Worm (Caenorhabditis elegans): Measurements from ENCODE around the gene T14G12.6.

T14G12.6 gene

ce11 chrX:3768717-3769116 is 9.5 kb upstream of the T14G12.6 start, which contains the start of gene F47B7.5:
Gene F47B7.5 (minus strand): TSS chrX:3768817.
- TF ChIP-seq ztf-11 (tag; optimal IDR thresholded peaks at IDR 0.05) (no peak), aly-2 (tag; optimal IDR thresholded peaks at IDR 0.05) (no peak), skn-1 (tag; optimal IDR thresholded peaks at IDR 0.05) (no peak), nhr-129 (tag; optimal IDR thresholded peaks at IDR 0.05) (no peak), nhr-6 (tag; optimal IDR thresholded peaks at IDR 0.05) (no peak), ztf-1 (GFP tag; conservative IDR thresholded peaks at IDR 0.05) (no peak), crh-2 (tag; optimal IDR thresholded peaks at IDR 0.05) (no peak), fos-1 (tag; optimal IDR thresholded peaks at IDR 0.05) (no peak), nhr-237 (tag; optimal IDR thresholded peaks at IDR 0.05) (no peak), ceh-16 (tag; optimal IDR thresholded peaks at IDR 0.05) (no peak)

ce11 chrX:3766552-3766951 is 7.3 kb upstream of the T14G12.6 start, which contains the start of gene F47B7.4:
Gene F47B7.4 (minus strand): TSS chrX:3766652.
- TF ChIP-seq elt-3 (tag; optimal IDR thresholded peaks at IDR 0.05) = no peak
- TF ChIP-seq C34F6.9 (tag; optimal IDR thresholded peaks at IDR 0.05) = no peak
- TF ChIP-seq mab-5 (tag; optimal IDR thresholded peaks at IDR 0.05) = no peak
- TF ChIP-seq ztf-4 (tag; optimal IDR thresholded peaks at IDR 0.05) = no peak
- no peak for TF ChIP-seq mdl-1 (tag; optimal IDR thresholded peaks at IDR 0.05)
- TF ChIP-seq unc-39 (tag; optimal IDR thresholded peaks at IDR 0.05) = no peak
- TF ChIP-seq nhr-237 (tag; optimal IDR thresholded peaks at IDR 0.05) = no peak
- TF ChIP-seq gmeb-1 (tag; optimal IDR thresholded peaks at IDR 0.05) = no peak
- TF ChIP-seq peb-1 (tag; optimal IDR thresholded peaks at IDR 0.05) = no peak
- no peak for TF ChIP-seq ceh-16 (tag; optimal IDR thresholded peaks at IDR 0.05)
- no peak for TF ChIP-seq nhr-10 (tag; optimal IDR thresholded peaks at IDR 0.05)
- TF ChIP-seq R02D3.7 (tag; optimal IDR thresholded peaks at IDR 0.05) = no peak
- no peak for TF ChIP-seq nhr-21 (tag; optimal IDR thresholded peaks at IDR 0.05)
- TF ChIP-seq ZK546.5 (tag; optimal IDR thresholded peaks at IDR 0.05) = no peak
- TF ChIP-seq lin-11 (tag; optimal IDR thresholded peaks at IDR 0.05) = no peak
- TF ChIP-seq lin-13 (GFP tag; optimal IDR thresholded peaks at IDR 0.05) = no peak

ce11 chrX:3764295-3764694 is 5.0 kb upstream of the T14G12.6 start, which contains the start of gene F47B7.3:
Gene F47B7.3 (minus strand): TSS chrX:3764395.
- TF ChIP-seq R02D3.7 (tag; optimal IDR thresholded peaks at IDR 0.05) (no peak), mab-5 (tag; optimal IDR thresholded peaks at IDR 0.05) (no peak), unc-62 (GFP tag; optimal IDR thresholded peaks at IDR 0.05) (no peak), nhr-10 (tag; optimal IDR thresholded peaks at IDR 0.05) (no peak), ama-1 (optimal IDR thresholded peaks at IDR 0.05) (no peak), zag-1 (tag; optimal IDR thresholded peaks at IDR 0.05) (no peak), sma-3 (GFP tag; optimal IDR thresholded peaks at IDR 0.05) (no peak), elt-1 (tag; optimal IDR thresholded peaks at IDR 0.05) (no peak)

ce11 chrX:3762410-3762809 is 3.2 kb upstream of the T14G12.6 start, which contains the start of gene T14G12.11:
Gene T14G12.11 (minus strand): TSS chrX:3762547.
- TF ChIP-seq unc-62 (GFP tag; optimal IDR thresholded peaks at IDR 0.05) (no peak), snpc-4 (tag; optimal IDR thresholded peaks at IDR 0.05) (no peak), sma-9 (GFP tag; optimal IDR thresholded peaks at IDR 0.05) (no peak), sma-9 (tag; optimal IDR thresholded peaks at IDR 0.05) (no peak), nhr-21 (tag; optimal IDR thresholded peaks at IDR 0.05) (no peak), ztf-1 (GFP tag; conservative IDR thresholded peaks at IDR 0.05) (no peak), nhr-25 (tag; optimal IDR thresholded peaks at IDR 0.05) (no peak), unc-55 (GFP tag; optimal IDR thresholded peaks at IDR 0.05) (no peak), nhr-23 (tag; optimal IDR thresholded peaks at IDR 0.05) (no peak), nhr-12 (tag; optimal IDR thresholded peaks at IDR 0.05) (no peak), nhr-129 (tag; optimal IDR thresholded peaks at IDR 0.05) (no peak), dmd-4 (tag; optimal IDR thresholded peaks at IDR 0.05) (no peak), lin-13 (GFP tag; optimal IDR thresholded peaks at IDR 0.05) (no peak)

ce11 chrX:3759820-3760219 is 575 bp upstream of the T14G12.6 start:
- TF ChIP-seq nhr-25 (tag; optimal IDR thresholded peaks at IDR 0.05) (no peak), ama-1 (optimal IDR thresholded peaks at IDR 0.05) (no peak), Y55F3AM.14 (GFP tag; optimal IDR thresholded peaks at IDR 0.05) (no peak), sem-4 (tag; optimal IDR thresholded peaks at IDR 0.05) (no peak), mab-5 (tag; optimal IDR thresholded peaks at IDR 0.05) (no peak), sma-9 (GFP tag; optimal IDR thresholded peaks at IDR 0.05) (no peak), sma-9 (tag; optimal IDR thresholded peaks at IDR 0.05) (no peak), lsy-2 (tag; optimal IDR thresholded peaks at IDR 0.05) (no peak)
